Worm (Caenorhabditis elegans) whole organism, L1 larva: ENCODE data around the gene K08F9.3.

Source experiments
- C34B4.2 ChIP-seq: sonication (generic microtip); optimal IDR thresholded peaks from 2 replicates; lab custom pipeline; 2017; ENCODE audit warnings: mild to moderate bottlenecking, missing genetic modification characterization, missing compliant biosample characterization
- aly-2 ChIP-seq: fragments of 150-350 bp; optimal IDR thresholded peaks from 2 replicates; lab custom pipeline; 2014; ENCODE audit warnings: missing biosample characterization, missing genetic modification characterization
- blmp-1 ChIP-seq: fragments of 150-350 bp; optimal IDR thresholded peaks from 2 replicates; lab custom pipeline; 2014; ENCODE audit warnings: missing biosample characterization, missing genetic modification characterization
- ceh-63 ChIP-seq: fragments of 200-800 bp; sonication (Bioruptor generic); optimal IDR thresholded peaks from 2 replicates; lab custom pipeline; 2018; ENCODE audit warnings: mild to moderate bottlenecking, missing genetic modification characterization, missing compliant biosample characterization
- ceh-82 ChIP-seq, 3 experiments: fragments of 150-350 bp in 1 of 3; sonication (generic microtip) in 2 of 3; optimal IDR thresholded peaks; 2 replicates each; lab custom pipeline; 2014 to 2017; ENCODE audit warnings: missing biosample characterization in 3 of 3, missing genetic modification characterization in 3 of 3
- ceh-90 ChIP-seq: sonication (generic microtip); optimal IDR thresholded peaks from 2 replicates; lab custom pipeline; 2016; ENCODE audit warnings: missing genetic modification characterization, missing compliant biosample characterization
- efl-1 ChIP-seq, 4 experiments: fragments of 150-350 bp; optimal IDR thresholded peaks in 3 of 4; peaks in 1 of 4; 1 replicate in 1 of 4; 2 replicates in 3 of 4; lab custom pipeline; 2014; ENCODE audit warnings: missing biosample characterization in 2 of 4, missing genetic modification characterization in 2 of 4, missing genetic modification reagents in 2 of 4
- egl-13 ChIP-seq: sonication (generic microtip); optimal IDR thresholded peaks from 2 replicates; lab custom pipeline; 2016; ENCODE audit warnings: missing genotype, missing genetic modification reagents, missing genetic modification characterization, missing compliant biosample characterization
- elt-3 ChIP-seq, 6 experiments: fragments of 150-350 bp in 1 of 6; sonication (generic microtip); optimal IDR thresholded peaks; 2 replicates each; lab custom pipeline; 2017 to 2018; ENCODE audit warnings: missing biosample characterization in 6 of 6, missing genetic modification characterization in 6 of 6, inconsistent platforms in 1 of 6
- fkh-4 ChIP-seq: sonication (generic microtip); optimal IDR thresholded peaks from 2 replicates; lab custom pipeline; 2016; ENCODE audit warnings: missing compliant biosample characterization, missing genetic modification characterization, borderline replicate concordance
- fkh-8 ChIP-seq: sonication (generic microtip); optimal IDR thresholded peaks from 2 replicates; lab custom pipeline; 2016; ENCODE audit warnings: mild to moderate bottlenecking, missing genetic modification characterization, missing compliant biosample characterization
- grh-1 ChIP-seq: fragments of 200-800 bp; sonication (Bioruptor generic); IDR thresholded peaks from 2 replicates; pipeline ENCODE4 v1.3.6; 2022; ENCODE audit warnings: missing genetic modification reagents, missing genetic modification characterization, missing compliant biosample characterization
- hlh-4 ChIP-seq: sonication (generic microtip); optimal IDR thresholded peaks from 2 replicates; lab custom pipeline; 2016; ENCODE audit warnings: mild to moderate bottlenecking, missing genetic modification characterization, missing compliant biosample characterization
- irx-1 ChIP-seq: sonication (generic microtip); optimal IDR thresholded peaks from 2 replicates; lab custom pipeline; 2016; ENCODE audit warnings: missing genetic modification characterization, missing compliant biosample characterization
- isw-1 ChIP-seq: fragments of 200-800 bp; sonication (Bioruptor generic); IDR thresholded peaks from 2 replicates; pipeline ENCODE4 v1.3.6; 2022; ENCODE audit warnings: missing genetic modification characterization, missing compliant biosample characterization
- lin-15B ChIP-seq: fragments of 150-350 bp; sonication (generic microtip); optimal IDR thresholded peaks from 3 replicates; lab custom pipeline; 2014; ENCODE audit warnings: missing biosample characterization, missing genetic modification characterization
- lin-35 ChIP-seq, 2 experiments: fragments of 150-350 bp; optimal IDR thresholded peaks; 2 replicates each; lab custom pipeline; 2014; ENCODE audit warnings: missing biosample characterization in 2 of 2, missing genetic modification characterization in 2 of 2, missing genetic modification reagents in 2 of 2
- lir-3 ChIP-seq: sonication (generic microtip); optimal IDR thresholded peaks from 2 replicates; lab custom pipeline; 2016; ENCODE audit warnings: mild to moderate bottlenecking, missing genetic modification characterization, moderate library complexity, missing compliant biosample characterization; ENCODE audit not compliant: poor library complexity
- lsy-2 ChIP-seq, 2 experiments: fragments of 150-350 bp; optimal IDR thresholded peaks; 2 replicates each; lab custom pipeline; 2014; ENCODE audit warnings: missing biosample characterization in 2 of 2, missing genetic modification characterization in 2 of 2
- nhr-20 ChIP-seq: sonication (generic microtip); optimal IDR thresholded peaks from 2 replicates; lab custom pipeline; 2016; ENCODE audit warnings: mild to moderate bottlenecking, missing genetic modification characterization, missing compliant biosample characterization
- nhr-28 ChIP-seq: fragments of 150-350 bp; optimal IDR thresholded peaks from 2 replicates; lab custom pipeline; 2014; ENCODE audit warnings: missing biosample characterization, missing genetic modification characterization
- nhr-47 ChIP-seq: sonication (generic microtip); optimal IDR thresholded peaks from 2 replicates; lab custom pipeline; 2016; ENCODE audit warnings: mild to moderate bottlenecking, missing genetic modification characterization, moderate library complexity, missing compliant biosample characterization
- nhr-71 ChIP-seq: sonication (generic microtip); optimal IDR thresholded peaks from 2 replicates; lab custom pipeline; 2016; ENCODE audit warnings: mild to moderate bottlenecking, missing genetic modification characterization, moderate library complexity, missing compliant biosample characterization
- nhr-85 ChIP-seq: sonication (generic microtip); peaks from one replicate; lab custom pipeline; 2016; ENCODE audit warnings: missing genetic modification characterization, inconsistent platforms, missing compliant biosample characterization
- nhr-90 ChIP-seq: sonication (generic microtip); optimal IDR thresholded peaks from 2 replicates; lab custom pipeline; 2016; ENCODE audit warnings: mild to moderate bottlenecking, missing genetic modification characterization, missing compliant biosample characterization; ENCODE audit not compliant: poor library complexity
- rnt-1 ChIP-seq: sonication (generic microtip); optimal IDR thresholded peaks from 2 replicates; lab custom pipeline; 2016; ENCODE audit warnings: mild to moderate bottlenecking, missing genetic modification characterization, moderate library complexity, missing compliant biosample characterization
- snpc-4 ChIP-seq: fragments of 150-350 bp; optimal IDR thresholded peaks from 2 replicates; lab custom pipeline; 2014; ENCODE audit warnings: missing biosample characterization, missing genetic modification characterization
- snu-23 ChIP-seq: sonication (generic microtip); optimal IDR thresholded peaks from 2 replicates; lab custom pipeline; 2016; ENCODE audit warnings: missing genetic modification characterization, missing compliant biosample characterization
- unc-62 ChIP-seq: fragments of 150-350 bp; optimal IDR thresholded peaks from 2 replicates; lab custom pipeline; 2014; ENCODE audit warnings: missing biosample characterization, missing genetic modification reagents, missing genetic modification characterization
- unc-86 ChIP-seq: sonication (generic microtip); optimal IDR thresholded peaks from 2 replicates; lab custom pipeline; 2016; ENCODE audit warnings: missing genetic modification characterization, missing compliant biosample characterization
- xbp-1 ChIP-seq: sonication (generic microtip); optimal IDR thresholded peaks from 2 replicates; lab custom pipeline; 2016; ENCODE audit warnings: missing genetic modification characterization, missing compliant biosample characterization
- zag-1 ChIP-seq: fragments of 150-350 bp; optimal IDR thresholded peaks from 2 replicates; lab custom pipeline; 2014; ENCODE audit warnings: missing biosample characterization, missing genetic modification characterization
- zip-4 ChIP-seq: fragments of 200-800 bp; sonication (Bioruptor generic); optimal IDR thresholded peaks from 2 replicates; lab custom pipeline; 2018; ENCODE audit warnings: mild to moderate bottlenecking, missing genetic modification characterization, moderate library complexity, missing compliant biosample characterization
- ztf-4 ChIP-seq: fragments of 150-350 bp; optimal IDR thresholded peaks from 2 replicates; lab custom pipeline; 2014; ENCODE audit warnings: missing biosample characterization, missing genetic modification characterization

Gene K08F9.3

ce11 chrV:15156504-15156903, 16.2 kb downstream of the K08F9.3 start:
- TF ChIP-seq ceh-82 (tag; optimal IDR thresholded peaks at IDR 0.05; lab: Kevin White, UChicago) (no peak), lin-15B (no peak), aly-2 (tag; lab: Kevin White, UChicago) (no peak), zip-4 (GFP tag; lab: Kevin White, UChicago) (no peak), ceh-63 (no peak), xbp-1 (tag; lab: Kevin White, UChicago) (no peak), lsy-2 (tag; optimal IDR thresholded peaks at IDR 0.05; lab: Kevin White, UChicago) (no peak), isw-1 (no peak), ceh-90 (tag; lab: Kevin White, UChicago) (no peak), C34B4.2 (tag; lab: Kevin White, UChicago) (no peak), egl-13 (tag; lab: Kevin White, UChicago) (no peak), lin-35 (GFP tag; optimal IDR thresholded peaks at IDR 0.05; lab: Kevin White, UChicago) (no peak)

ce11 chrV:15158691-15159090, 18.3 kb downstream of the K08F9.3 start, which contains the start of gene str-45:
Gene str-45, plus strand, starts transcription at chrV:15158991.
- TF ChIP-seq efl-1 (optimal IDR thresholded peaks at IDR 0.05; lab: Kevin White, UChicago) (no peak), efl-1 (GFP tag; optimal IDR thresholded peaks at IDR 0.05 in 1 of 2; lab: Kevin White, UChicago) (peak in 1 of 2 experiments; percentile 50), irx-1 (tag; lab: Kevin White, UChicago) (no peak), nhr-85 (tag; lab: Kevin White, UChicago) (no peak), nhr-28 (tag; lab: Kevin White, UChicago) (no peak), unc-62 (GFP tag; lab: Kevin White, UChicago) (no peak)

- TF ChIP-seq fkh-8 (tag; lab: Kevin White, UChicago), result peak; percentile 24
- no peak for TF ChIP-seq nhr-71 (tag; lab: Kevin White, UChicago)
- TF ChIP-seq snpc-4, result no peak
- TF ChIP-seq hlh-4 (tag; lab: Kevin White, UChicago), result peak; percentile 100
- TF ChIP-seq ztf-4 (tag; lab: Kevin White, UChicago), result no peak
- peak; percentile 10 for TF ChIP-seq nhr-47 (tag; lab: Kevin White, UChicago)
Measured at ce11 chrV:15162697-15163096, 22.4 kb downstream of the K08F9.3 start, which contains the start of gene srz-11. Gene srz-11, plus strand, starts transcription at chrV:15163082.

- TF ChIP-seq nhr-85 (tag; lab: Kevin White, UChicago) (peak; percentile 65), lin-35 (GFP tag; optimal IDR thresholded peaks at IDR 0.05; lab: Kevin White, UChicago) (peak in 1 of 2 experiments; percentile 24), nhr-20 (tag; lab: Kevin White, UChicago) (peak; percentile 81), snu-23 (GFP tag; lab: Kevin White, UChicago) (peak; percentile 28)
- TF ChIP-seq, all 84 proteins: peak for 4; not testable (repeated sequence) for 80
Measured at ce11 chrV:15168018-15168417, 27.7 kb downstream of the K08F9.3 start.

- TF ChIP-seq efl-1 (optimal IDR thresholded peaks at IDR 0.05; lab: Kevin White, UChicago) (no peak), efl-1 (GFP tag; optimal IDR thresholded peaks at IDR 0.05 in 1 of 2; lab: Kevin White, UChicago) (no peak), nhr-71 (tag; lab: Kevin White, UChicago) (no peak), rnt-1 (tag; lab: Kevin White, UChicago) (no peak), blmp-1 (tag; lab: Kevin White, UChicago) (no peak), fkh-4 (tag; lab: Kevin White, UChicago) (no peak), elt-3 (tag; optimal IDR thresholded peaks at IDR 0.05; lab: Kevin White, UChicago) (no peak), zag-1 (no peak), lir-3 (tag; lab: Kevin White, UChicago) (no peak), hlh-4 (tag; lab: Kevin White, UChicago) (no peak), unc-86 (tag; lab: Kevin White, UChicago) (no peak), grh-1 (no peak), lsy-2 (tag; optimal IDR thresholded peaks at IDR 0.05; lab: Kevin White, UChicago) (no peak), isw-1 (no peak), nhr-90 (tag; lab: Kevin White, UChicago) (no peak)
Measured at ce11 chrV:15175459-15175858, 35.1 kb downstream of the K08F9.3 start, which contains the start of gene clec-47. Gene clec-47, plus strand, starts transcription at chrV:15175759.
